Fruit fly (Drosophila melanogaster) whole organism, wandering third instar larva: ENCODE results near the gene Polr2B.

ENCODE experiments used
- Abd-B ChIP-seq: fragments of >200 bp; optimal IDR thresholded peaks from 2 replicates; lab custom pipeline; 2017; ENCODE audit warnings: missing biosample characterization, missing genetic modification characterization
- Dfd ChIP-seq: fragments of >200 bp; optimal IDR thresholded peaks from 2 replicates; lab custom pipeline; 2017; ENCODE audit warnings: missing biosample characterization, missing genetic modification characterization
- Hr78 ChIP-seq: fragments of >200 bp; optimal IDR thresholded peaks from 2 replicates; lab custom pipeline; 2017; ENCODE audit warnings: missing biosample characterization, missing genetic modification characterization
- Mio ChIP-seq: sonication (Bioruptor generic); optimal IDR thresholded peaks from 2 replicates; lab custom pipeline; 2016; ENCODE audit warnings: missing biosample characterization, missing genetic modification characterization
- Myc ChIP-seq: fragments of >200 bp; optimal IDR thresholded peaks from 2 replicates; lab custom pipeline; 2017
- OdsH ChIP-seq: fragments of 200-800 bp; sonication (Bioruptor generic); optimal IDR thresholded peaks from 2 replicates; lab custom pipeline; 2016; ENCODE audit warnings: missing biosample characterization, mild to moderate bottlenecking, missing genetic modification characterization
- Sp1 ChIP-seq: fragments of 200-800 bp; sonication (Bioruptor generic); optimal IDR thresholded peaks from 3 replicates; lab custom pipeline; 2019; ENCODE audit warnings: missing biosample characterization, mild to moderate bottlenecking, missing genetic modification characterization, moderate library complexity
- brk ChIP-seq: fragments of 200-800 bp; sonication (Bioruptor generic); optimal IDR thresholded peaks from 2 replicates; lab custom pipeline; 2016; ENCODE audit warnings: missing biosample characterization, mild to moderate bottlenecking, missing genetic modification characterization
- ey ChIP-seq: fragments of 200-800 bp; sonication (Bioruptor generic); optimal IDR thresholded peaks from 2 replicates; lab custom pipeline; 2016; ENCODE audit warnings: missing biosample characterization, missing genetic modification characterization
- foxo ChIP-seq, 2 experiments: fragments of 200-800 bp; sonication (Bioruptor generic); optimal IDR thresholded peaks; 2 replicates in 1 of 2; 3 replicates in 1 of 2; lab custom pipeline; 2016 to 2017; ENCODE audit warnings: missing biosample characterization in 2 of 2, missing genetic modification characterization in 2 of 2
- sv ChIP-seq: fragments of 200-800 bp; sonication (Bioruptor generic); optimal IDR thresholded peaks from 3 replicates; lab custom pipeline; 2016; ENCODE audit warnings: missing biosample characterization, missing genetic modification characterization
- usp ChIP-seq: fragments of >200 bp; optimal IDR thresholded peaks from 2 replicates; lab custom pipeline; 2017; ENCODE audit warnings: missing biosample characterization, missing genetic modification characterization

DNA sequence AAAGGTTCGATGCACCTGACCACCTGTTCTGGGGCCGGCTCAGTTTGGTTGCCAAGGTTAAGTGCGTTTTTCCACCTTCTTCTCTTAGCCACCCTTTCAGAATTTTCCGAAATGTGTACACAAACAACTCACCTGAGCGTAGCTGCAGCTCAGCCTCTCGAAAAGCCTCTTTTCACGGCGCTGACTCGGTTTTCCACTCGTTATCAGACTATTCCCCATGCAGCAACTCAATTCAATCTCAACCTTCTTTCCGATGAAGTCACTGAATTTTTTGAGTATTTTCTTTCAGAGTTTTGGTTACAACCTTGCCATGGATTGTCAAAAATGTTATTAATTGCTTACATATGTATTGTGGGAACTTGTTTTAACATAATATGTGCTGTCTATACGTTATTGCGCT, 18.0 kb upstream of the Polr2B start:
- TF ChIP-seq brk (GFP tag; lab: Kevin White, UChicago) (no peak), Sp1 (GFP tag; lab: Kevin White, UChicago) (no peak), foxo (GFP tag; optimal IDR thresholded peaks at IDR 0.05; lab: Kevin White, UChicago) (no peak), ey (no peak), Abd-B (no peak), Dfd (GFP tag; lab: Kevin White, UChicago) (no peak), Hr78 (GFP tag; lab: Kevin White, UChicago) (no peak), OdsH (GFP tag; lab: Kevin White, UChicago) (no peak), sv (GFP tag; lab: Kevin White, UChicago) (no peak), usp (GFP tag; lab: Kevin White, UChicago) (no peak), Mio (GFP tag; lab: Kevin White, UChicago) (no peak), Myc (lab: Kevin White, UChicago) (no peak)
